Fruit fly (Drosophila melanogaster) whole organism, embryonic: Measurements from ENCODE around the gene Ist1.

ENCODE experiments used
- Aef1 ChIP-seq: fragments of 200-800 bp; sonication (Bioruptor generic); IDR thresholded peaks from 3 replicates; pipeline ENCODE4 v1.3.6; 2022; ENCODE audit warnings: missing biosample characterization, missing genetic modification characterization
- Awh ChIP-seq: fragments of 200-800 bp; sonication (Bioruptor generic); IDR thresholded peaks from 2 replicates; pipeline ENCODE4, ENCODE4 v1.3.6; 2022; ENCODE audit warnings: missing biosample characterization, missing genetic modification characterization
- BtbVII ChIP-seq: fragments of 200-800 bp; sonication (Bioruptor generic); optimal IDR thresholded peaks from 3 replicates; lab custom pipeline; 2017; ENCODE audit warnings: missing biosample characterization, mild to moderate bottlenecking, missing genetic modification characterization
- C15 ChIP-seq: fragments of 200-800 bp; sonication (Bioruptor generic); IDR thresholded peaks from 3 replicates; pipeline ENCODE4 v1.3.6; 2022; ENCODE audit warnings: missing biosample characterization, missing genetic modification characterization
- CG10979 ChIP-seq: fragments of 200-800 bp; sonication (Bioruptor generic); optimal IDR thresholded peaks from 2 replicates; lab custom pipeline; 2018; ENCODE audit warnings: missing biosample characterization, mild to moderate bottlenecking, missing genetic modification characterization, moderate library complexity
- CG13624 ChIP-seq: fragments of 200-800 bp; sonication (Bioruptor generic); optimal IDR thresholded peaks from 2 replicates; lab custom pipeline; 2016; ENCODE audit warnings: missing biosample characterization, missing genetic modification characterization
- CG14014 ChIP-seq: fragments of 200-800 bp; sonication (Bioruptor generic); IDR thresholded peaks from 2 replicates; pipeline ENCODE4 v1.3.6; 2022; ENCODE audit warnings: missing biosample characterization, missing genetic modification characterization
- CG14860 ChIP-seq: fragments of 200-800 bp; sonication (Bioruptor generic); IDR thresholded peaks from 3 replicates; pipeline ENCODE4 v1.3.6; 2022; ENCODE audit warnings: missing biosample characterization, missing genetic modification characterization; ENCODE audit not compliant: partially characterized antibody
- CG14965 ChIP-seq: fragments of 200-800 bp; sonication (Bioruptor generic); optimal IDR thresholded peaks from 2 replicates; lab custom pipeline; 2016; ENCODE audit warnings: missing biosample characterization, missing genetic modification characterization, borderline replicate concordance
- CG15479 ChIP-seq: fragments of 200-800 bp; sonication (Bioruptor generic); optimal IDR thresholded peaks from 3 replicates; lab custom pipeline; 2019; ENCODE audit warnings: missing biosample characterization, mild to moderate bottlenecking, missing genetic modification characterization, moderate library complexity
- CG1602 ChIP-seq: fragments of 200-800 bp; sonication (Bioruptor generic); optimal IDR thresholded peaks from 3 replicates; lab custom pipeline; 2016; ENCODE audit warnings: missing biosample characterization, missing genetic modification characterization
- CG17829 ChIP-seq: fragments of 200-800 bp; optimal IDR thresholded peaks from 2 replicates; lab custom pipeline; 2019; ENCODE audit warnings: missing biosample characterization, mild to moderate bottlenecking, missing genetic modification characterization, moderate library complexity
- CG30020 ChIP-seq: fragments of 200-800 bp; optimal IDR thresholded peaks from 2 replicates; lab custom pipeline; 2019; ENCODE audit warnings: missing biosample characterization, mild to moderate bottlenecking, missing genetic modification characterization, moderate library complexity
- CG33557 ChIP-seq: fragments of 200-800 bp; sonication (Bioruptor generic); optimal IDR thresholded peaks from 2 replicates; lab custom pipeline; 2019; ENCODE audit warnings: missing biosample characterization, mild to moderate bottlenecking, missing genetic modification characterization, moderate library complexity
- CG34224 ChIP-seq: fragments of 200-800 bp; sonication (Bioruptor generic); IDR thresholded peaks from 3 replicates; pipeline ENCODE4 v1.3.6; 2022; ENCODE audit warnings: missing biosample characterization, missing genetic modification characterization; ENCODE audit not compliant: partially characterized antibody
- CG3995 ChIP-seq: fragments of 200-800 bp; sonication (Bioruptor generic); optimal IDR thresholded peaks from 3 replicates; lab custom pipeline; 2016; ENCODE audit warnings: missing biosample characterization, missing genetic modification characterization
- CG4820 ChIP-seq: fragments of 200-800 bp; sonication (Bioruptor generic); optimal IDR thresholded peaks from 3 replicates; lab custom pipeline; 2016; ENCODE audit warnings: missing biosample characterization, missing genetic modification characterization
- CG7963 ChIP-seq: fragments of 200-800 bp; sonication (Bioruptor generic); IDR thresholded peaks from 3 replicates; pipeline ENCODE4 v1.3.6; 2022; ENCODE audit warnings: missing biosample characterization, missing genetic modification characterization; ENCODE audit not compliant: partially characterized antibody
- CG8290 ChIP-seq, 3 experiments: fragments of 200-800 bp; sonication (Bioruptor generic); optimal IDR thresholded peaks; 2 replicates each; lab custom pipeline; 2016 to 2019; ENCODE audit warnings: missing biosample characterization in 3 of 3, missing genetic modification characterization in 3 of 3, mild to moderate bottlenecking in 2 of 3, moderate library complexity in 1 of 3
- CHES-1-like ChIP-seq: fragments of 200-800 bp; sonication (Bioruptor generic); optimal IDR thresholded peaks from 2 replicates; lab custom pipeline; 2016; ENCODE audit warnings: missing biosample characterization, missing genetic modification characterization
- CTCF ChIP-seq: fragments of 200-800 bp; sonication (Bioruptor generic); optimal IDR thresholded peaks from 2 replicates; lab custom pipeline; 2017; ENCODE audit warnings: missing biosample characterization, mild to moderate bottlenecking, missing genetic modification characterization, moderate library complexity
- E2f1 ChIP-seq: fragments of 200-800 bp; sonication (Bioruptor generic); IDR thresholded peaks from 2 replicates; pipeline ENCODE4 v1.3.6; 2022; ENCODE audit warnings: missing biosample characterization, missing genetic modification characterization
- HHEX ChIP-seq: fragments of 200-800 bp; sonication (Bioruptor generic); optimal IDR thresholded peaks from 3 replicates; lab custom pipeline; 2017; ENCODE audit warnings: missing biosample characterization, mild to moderate bottlenecking, missing genetic modification characterization, missing genetic modification reagents
- Hmx ChIP-seq: fragments of 200-800 bp; sonication (Bioruptor generic); optimal IDR thresholded peaks from 2 replicates; lab custom pipeline; 2016; ENCODE audit warnings: missing biosample characterization, missing genetic modification characterization
- Hr3 ChIP-seq: fragments of 200-800 bp; sonication (Bioruptor generic); optimal IDR thresholded peaks from 3 replicates; lab custom pipeline; 2016; ENCODE audit warnings: missing biosample characterization, missing genetic modification characterization
- MBD-R2 ChIP-seq: fragments of 200-800 bp; sonication (Bioruptor generic); IDR thresholded peaks from 2 replicates; pipeline ENCODE4 v1.3.6; 2022; ENCODE audit warnings: missing biosample characterization, missing genetic modification characterization
- MTF-1 ChIP-seq: fragments of 200-800 bp; sonication (Bioruptor generic); optimal IDR thresholded peaks from 2 replicates; lab custom pipeline; 2018; ENCODE audit warnings: missing biosample characterization, mild to moderate bottlenecking, missing genetic modification characterization, borderline replicate concordance
- Mad ChIP-seq: fragments of 200-800 bp; sonication (Bioruptor generic); optimal IDR thresholded peaks from 2 replicates; lab custom pipeline; 2016; ENCODE audit warnings: missing biosample characterization, missing genetic modification characterization
- Med ChIP-seq: fragments of 200-800 bp; sonication (Bioruptor generic); peaks from one replicate; lab custom pipeline; 2016; ENCODE audit warnings: missing biosample characterization, missing genetic modification characterization, mild to moderate bottlenecking, inconsistent platforms, moderate library complexity
- Mrtf ChIP-seq: fragments of 200-800 bp; sonication (Bioruptor generic); IDR thresholded peaks from 3 replicates; pipeline ENCODE4 v1.3.6; 2022; ENCODE audit warnings: missing biosample characterization, missing genetic modification characterization
- Sox100B ChIP-seq: fragments of 200-800 bp; sonication (Bioruptor generic); optimal IDR thresholded peaks from 3 replicates; lab custom pipeline; 2018; ENCODE audit warnings: missing biosample characterization, mild to moderate bottlenecking, missing genetic modification characterization
- Usf ChIP-seq: fragments of 200-800 bp; sonication (Bioruptor generic); optimal IDR thresholded peaks from 2 replicates; lab custom pipeline; 2017; ENCODE audit warnings: missing genotype, missing biosample characterization, missing genetic modification characterization
- bowl ChIP-seq: fragments of 200-800 bp; sonication (Bioruptor generic); IDR thresholded peaks from 2 replicates; pipeline ENCODE4 v1.3.6; 2022; ENCODE audit warnings: missing biosample characterization, missing genetic modification characterization
- dan ChIP-seq: fragments of 200-800 bp; sonication (Bioruptor generic); IDR thresholded peaks from 2 replicates; pipeline ENCODE4 v1.3.6; 2022; ENCODE audit warnings: missing biosample characterization, missing genetic modification characterization
- fd3F ChIP-seq: fragments of 200-800 bp; sonication (Bioruptor generic); optimal IDR thresholded peaks from 2 replicates; lab custom pipeline; 2018; ENCODE audit warnings: missing biosample characterization, mild to moderate bottlenecking, missing genetic modification characterization, moderate library complexity
- fd96Cb ChIP-seq: fragments of 200-800 bp; sonication (Bioruptor generic); optimal IDR thresholded peaks from 2 replicates; lab custom pipeline; 2018; ENCODE audit warnings: missing biosample characterization, mild to moderate bottlenecking, missing genetic modification characterization, moderate library complexity
- fu2 ChIP-seq: fragments of 200-800 bp; sonication (Bioruptor generic); optimal IDR thresholded peaks from 2 replicates; lab custom pipeline; 2016; ENCODE audit warnings: missing biosample characterization, missing genetic modification characterization
- jing ChIP-seq: fragments of 200-800 bp; sonication (Bioruptor generic); optimal IDR thresholded peaks from 2 replicates; lab custom pipeline; 2018; ENCODE audit warnings: missing biosample characterization, mild to moderate bottlenecking, missing genetic modification characterization
- kay ChIP-seq: fragments of 200-800 bp; sonication (Bioruptor generic); optimal IDR thresholded peaks from 2 replicates; lab custom pipeline; 2016; ENCODE audit warnings: missing biosample characterization, missing genetic modification characterization
- knrl ChIP-seq: fragments of 200-800 bp; sonication (Bioruptor generic); IDR thresholded peaks from 3 replicates; pipeline ENCODE4 v1.3.6; 2022; ENCODE audit warnings: missing biosample characterization, missing genetic modification characterization; ENCODE audit not compliant: partially characterized antibody
- scrt ChIP-seq: fragments of 200-800 bp; sonication (Bioruptor generic); optimal IDR thresholded peaks from 2 replicates; lab custom pipeline; 2018; ENCODE audit warnings: missing biosample characterization, mild to moderate bottlenecking, missing genetic modification characterization, moderate library complexity
- sim ChIP-seq: fragments of 200-800 bp; sonication (Bioruptor generic); IDR thresholded peaks from 2 replicates; pipeline ENCODE4 v1.3.6; 2022; ENCODE audit warnings: missing biosample characterization, missing genetic modification characterization
- slp2 ChIP-seq: fragments of 200-800 bp; sonication (Bioruptor generic); optimal IDR thresholded peaks from 2 replicates; lab custom pipeline; 2016; ENCODE audit warnings: missing biosample characterization, missing genetic modification characterization
- so ChIP-seq: fragments of 200-800 bp; sonication (Bioruptor generic); IDR thresholded peaks from 3 replicates; pipeline ENCODE4 v1.3.6; 2022; ENCODE audit warnings: missing biosample characterization, missing genetic modification characterization
- tna ChIP-seq: fragments of 200-800 bp; sonication (Bioruptor generic); IDR thresholded peaks from 2 replicates; pipeline ENCODE4 v1.3.6; 2022; ENCODE audit warnings: missing biosample characterization, missing genetic modification characterization; ENCODE audit not compliant: partially characterized antibody
- ttk ChIP-seq: fragments of 200-800 bp; sonication (Bioruptor generic); IDR thresholded peaks from 2 replicates; pipeline ENCODE4 v2.1.2; 2022; ENCODE audit warnings: missing biosample characterization, missing genetic modification characterization
- vvl ChIP-seq: fragments of 200-800 bp; sonication (Bioruptor generic); IDR thresholded peaks from 2 replicates; pipeline ENCODE4 v1.3.6; 2022; ENCODE audit warnings: missing biosample characterization, missing genetic modification characterization
- yki ChIP-seq: fragments of >200 bp; optimal IDR thresholded peaks from 3 replicates; lab custom pipeline; 2018
- z ChIP-seq: fragments of 200-800 bp; sonication (Bioruptor generic); IDR thresholded peaks from 3 replicates; pipeline ENCODE4 v1.3.6; 2022; ENCODE audit warnings: missing biosample characterization, missing genetic modification characterization

Gene Ist1

dm6 chr3L:6743346-6744165 lies 12.7 kb downstream of the Ist1 start (continued):
- TF ChIP-seq Aef1 (GFP tag; lab: Robert Waterston, UW) (peak; percentile 81; the same call in 2 of the 3 replicates), MBD-R2 (GFP tag; lab: Robert Waterston, UW) (peak; percentile 56; the same call in 1 of the 2 replicates), fu2 (peak; percentile 44), C15 (GFP tag; lab: Robert Waterston, UW) (no peak), z (GFP tag; lab: Robert Waterston, UW) (no peak), HHEX (GFP tag; lab: Kevin White, UChicago) (peak; percentile 44), so (GFP tag; lab: Robert Waterston, UW) (no peak), Hmx (GFP tag; lab: Kevin White, UChicago) (no peak), CG1602 (GFP tag; lab: Kevin White, UChicago) (peak; percentile 35), Med (peak; percentile 88), ttk (no peak), CTCF (GFP tag; lab: Kevin White, UChicago) (peak; percentile 85), E2f1 (GFP tag; lab: Robert Waterston, UW) (no peak), jing (GFP tag; lab: Kevin White, UChicago) (no peak), CG8290 (GFP tag; optimal IDR thresholded peaks at IDR 0.05; lab: Kevin White, UChicago) (no peak), CG8290 (tag; optimal IDR thresholded peaks at IDR 0.05; lab: Kevin White, UChicago) (peak in 1 of 2 experiments; percentile 82), CG14014 (peak; percentile 6; the same call in 1 of the 2 replicates), Hr3 (peak; percentile 54), Mrtf (GFP tag; lab: Robert Waterston, UW) (no peak), yki (lab: Kevin White, UChicago) (no peak), Awh (GFP tag; lab: Robert Waterston, UW) (no peak), CG33557 (GFP tag; lab: Kevin White, UChicago) (peak; percentile 19), tna (GFP tag; lab: Robert Waterston, UW) (peak; percentile 46; the same call in 1 of the 2 replicates), MTF-1 (GFP tag; lab: Kevin White, UChicago) (peak; percentile 17), CG10979 (no peak), scrt (GFP tag; lab: Kevin White, UChicago) (peak; percentile 25), CG3995 (GFP tag; lab: Kevin White, UChicago) (peak; percentile 13), CG13624 (GFP tag; lab: Kevin White, UChicago) (peak; percentile 38), sim (no peak), fd3F (no peak), knrl (GFP tag; lab: Robert Waterston, UW) (no peak; the same call in 2 of the 3 replicates), CG14965 (GFP tag; lab: Kevin White, UChicago) (no peak), CG34224 (GFP tag; lab: Robert Waterston, UW) (0 out of 3 replicates have a peak, but pooled peaks have one; percentile 22), vvl (peak; percentile 98), dan (GFP tag; lab: Robert Waterston, UW) (no peak), CG7963 (GFP tag; lab: Robert Waterston, UW) (0 out of 3 replicates have a peak, but pooled peaks have one; percentile 10), CG30020 (tag; lab: Kevin White, UChicago) (no peak), kay (GFP tag; lab: Kevin White, UChicago) (no peak), BtbVII (GFP tag; lab: Kevin White, UChicago) (no peak), bowl (GFP tag; lab: Robert Waterston, UW) (no peak), CG15479 (GFP tag; lab: Kevin White, UChicago) (peak; percentile 72), CG17829 (tag; lab: Kevin White, UChicago) (no peak), CHES-1-like (peak; percentile 60), slp2 (no peak), CG14860 (GFP tag; lab: Robert Waterston, UW) (no peak; the same call in 2 of the 3 replicates), fd96Cb (tag; lab: Kevin White, UChicago) (no peak), Sox100B (GFP tag; lab: Kevin White, UChicago) (no peak), CG4820 (GFP tag; lab: Kevin White, UChicago) (no peak), Usf (no peak), Mad (GFP tag; lab: Kevin White, UChicago) (no peak)
